Fruit fly (Drosophila melanogaster) whole organism, embryonic: Measurements from ENCODE around the gene CG43402.

ENCODE experiments used
- Atf-2 ChIP-seq: fragments of 200-800 bp; sonication (Bioruptor generic); optimal IDR thresholded peaks from 2 replicates; lab custom pipeline; 2016; ENCODE audit warnings: missing biosample characterization, missing genetic modification characterization
- C15 ChIP-seq: fragments of 200-800 bp; sonication (Bioruptor generic); IDR thresholded peaks from 3 replicates; pipeline ENCODE4 v1.3.6; 2022; ENCODE audit warnings: missing biosample characterization, missing genetic modification characterization
- CG14710 ChIP-seq: fragments of 200-800 bp; sonication (Bioruptor generic); optimal IDR thresholded peaks from 3 replicates; lab custom pipeline; 2019; ENCODE audit warnings: missing biosample characterization, mild to moderate bottlenecking, missing genetic modification characterization, moderate library complexity
- CG14965 ChIP-seq: fragments of 200-800 bp; sonication (Bioruptor generic); optimal IDR thresholded peaks from 2 replicates; lab custom pipeline; 2016; ENCODE audit warnings: missing biosample characterization, missing genetic modification characterization, borderline replicate concordance
- CG1603 ChIP-seq: fragments of 200-800 bp; sonication (Bioruptor generic); optimal IDR thresholded peaks from 2 replicates; lab custom pipeline; 2019; ENCODE audit warnings: missing biosample characterization, mild to moderate bottlenecking, missing genetic modification characterization, moderate library complexity
- CG17385 ChIP-seq: fragments of 200-800 bp; sonication (Bioruptor generic); optimal IDR thresholded peaks from 3 replicates; lab custom pipeline; 2018; ENCODE audit warnings: missing biosample characterization, mild to moderate bottlenecking, missing genetic modification characterization
- CG2875 ChIP-seq: fragments of 200-800 bp; sonication (Bioruptor generic); optimal IDR thresholded peaks from 2 replicates; lab custom pipeline; 2017; ENCODE audit warnings: missing biosample characterization, mild to moderate bottlenecking, missing genetic modification characterization, missing genetic modification reagents
- CG33213 ChIP-seq: fragments of 200-800 bp; sonication (Bioruptor generic); optimal IDR thresholded peaks from 3 replicates; lab custom pipeline; 2016; ENCODE audit warnings: missing biosample characterization, missing genetic modification characterization
- CG4328 ChIP-seq: fragments of 200-800 bp; sonication (Bioruptor generic); optimal IDR thresholded peaks from 3 replicates; lab custom pipeline; 2017; ENCODE audit warnings: missing biosample characterization, missing genetic modification reagents, missing genetic modification characterization
- CG4707 ChIP-seq: fragments of 200-800 bp; sonication (Bioruptor generic); optimal IDR thresholded peaks from 2 replicates; lab custom pipeline; 2018; ENCODE audit warnings: missing biosample characterization, mild to moderate bottlenecking, missing genetic modification characterization, moderate library complexity
- CG4820 ChIP-seq: fragments of 200-800 bp; sonication (Bioruptor generic); optimal IDR thresholded peaks from 3 replicates; lab custom pipeline; 2016; ENCODE audit warnings: missing biosample characterization, missing genetic modification characterization
- CG6683 ChIP-seq: fragments of 200-800 bp; sonication (Bioruptor generic); optimal IDR thresholded peaks from 2 replicates; lab custom pipeline; 2017; ENCODE audit warnings: missing biosample characterization, mild to moderate bottlenecking, missing genetic modification characterization, missing genetic modification reagents
- CG7928 ChIP-seq: fragments of 200-800 bp; sonication (Bioruptor generic); optimal IDR thresholded peaks from 2 replicates; lab custom pipeline; 2017; ENCODE audit warnings: missing biosample characterization, mild to moderate bottlenecking, missing genetic modification characterization
- CG8944 ChIP-seq: fragments of 200-800 bp; sonication (Bioruptor generic); optimal IDR thresholded peaks from 3 replicates; lab custom pipeline; 2016; ENCODE audit warnings: missing biosample characterization, missing genetic modification characterization
- CG9437 ChIP-seq: fragments of 200-800 bp; sonication (Bioruptor generic); optimal IDR thresholded peaks from 2 replicates; lab custom pipeline; 2018; ENCODE audit warnings: missing biosample characterization, mild to moderate bottlenecking, missing genetic modification characterization
- CG9727 ChIP-seq: fragments of 200-800 bp; sonication (Bioruptor generic); optimal IDR thresholded peaks from 3 replicates; lab custom pipeline; 2017; ENCODE audit warnings: missing biosample characterization, mild to moderate bottlenecking, missing genetic modification characterization
- CrebB ChIP-seq: fragments of 200-800 bp; sonication (Bioruptor generic); optimal IDR thresholded peaks from 3 replicates; lab custom pipeline; 2018; ENCODE audit warnings: missing biosample characterization, mild to moderate bottlenecking, missing genetic modification characterization
- Dbx ChIP-seq: fragments of 200-800 bp; sonication (Bioruptor generic); IDR thresholded peaks from 3 replicates; pipeline ENCODE4 v1.3.6; 2022; ENCODE audit warnings: missing biosample characterization, missing genetic modification characterization
- Dp ChIP-seq: fragments of 200-800 bp; sonication (Bioruptor generic); optimal IDR thresholded peaks from 2 replicates; lab custom pipeline; 2018; ENCODE audit warnings: missing biosample characterization, mild to moderate bottlenecking, missing genetic modification characterization, moderate library complexity
- HLHmδ ChIP-seq: fragments of 200-800 bp; sonication (Bioruptor generic); optimal IDR thresholded peaks from 2 replicates; lab custom pipeline; 2018; ENCODE audit warnings: missing biosample characterization, mild to moderate bottlenecking, missing genetic modification characterization, moderate library complexity
- Hr51 ChIP-seq, 2 experiments: fragments of 200-800 bp; sonication (Bioruptor generic); optimal IDR thresholded peaks; 2 replicates in 1 of 2; 3 replicates in 1 of 2; lab custom pipeline; 2016 to 2018; ENCODE audit warnings: missing biosample characterization in 2 of 2, missing genetic modification characterization in 2 of 2, mild to moderate bottlenecking in 1 of 2, moderate library complexity in 1 of 2
- Nf-YA ChIP-seq: fragments of 200-800 bp; sonication (Bioruptor generic); IDR thresholded peaks from 2 replicates; pipeline ENCODE4 v1.3.6; 2022; ENCODE audit warnings: missing biosample characterization, missing genetic modification characterization
- Nf-YB ChIP-seq: fragments of 200-800 bp; sonication (Bioruptor generic); optimal IDR thresholded peaks from 3 replicates; lab custom pipeline; 2019; ENCODE audit warnings: missing biosample characterization, mild to moderate bottlenecking, missing genetic modification characterization, moderate library complexity
- Oli ChIP-seq: fragments of 200-800 bp; sonication (Bioruptor generic); optimal IDR thresholded peaks from 2 replicates; lab custom pipeline; 2018; ENCODE audit warnings: missing biosample characterization, mild to moderate bottlenecking, missing genetic modification characterization, moderate library complexity
- Optix ChIP-seq: fragments of 200-800 bp; sonication (Bioruptor generic); IDR thresholded peaks from 3 replicates; pipeline ENCODE4 v1.3.6; 2022; ENCODE audit warnings: missing biosample characterization, missing genetic modification characterization
- Side ChIP-seq: fragments of 200-800 bp; sonication (Bioruptor generic); optimal IDR thresholded peaks from 2 replicates; lab custom pipeline; 2016; ENCODE audit warnings: missing biosample characterization, missing genetic modification characterization
- Spps ChIP-seq: fragments of 200-800 bp; sonication (Bioruptor generic); optimal IDR thresholded peaks from 2 replicates; lab custom pipeline; 2018; ENCODE audit warnings: missing biosample characterization, mild to moderate bottlenecking, missing genetic modification characterization
- Taf1 ChIP-seq: fragments of 200-800 bp; sonication (Bioruptor generic); IDR thresholded peaks from 2 replicates; pipeline ENCODE4 v1.3.6; 2022; ENCODE audit warnings: missing biosample characterization, missing genetic modification characterization
- Usf ChIP-seq: fragments of 200-800 bp; sonication (Bioruptor generic); optimal IDR thresholded peaks from 2 replicates; lab custom pipeline; 2017; ENCODE audit warnings: missing genotype, missing biosample characterization, missing genetic modification characterization
- YL-1 ChIP-seq: fragments of 200-800 bp; sonication (Bioruptor generic); optimal IDR thresholded peaks from 3 replicates; lab custom pipeline; 2017; ENCODE audit warnings: missing biosample characterization, mild to moderate bottlenecking, missing genetic modification characterization
- ara ChIP-seq: fragments of 200-800 bp; sonication (Bioruptor generic); IDR thresholded peaks from 2 replicates; pipeline ENCODE4 v1.3.6; 2022; ENCODE audit warnings: missing biosample characterization, missing genetic modification characterization
- ash1 ChIP-seq: fragments of 200-800 bp; sonication (Bioruptor generic); optimal IDR thresholded peaks from 2 replicates; lab custom pipeline; 2018; ENCODE audit warnings: missing biosample characterization, mild to moderate bottlenecking, missing genetic modification characterization
- cg ChIP-seq: fragments of 200-800 bp; sonication (Bioruptor generic); optimal IDR thresholded peaks from 3 replicates; lab custom pipeline; 2019; ENCODE audit warnings: missing biosample characterization, mild to moderate bottlenecking, missing genetic modification characterization, moderate library complexity
- crol ChIP-seq: fragments of 200-800 bp; sonication (Bioruptor generic); IDR thresholded peaks from 2 replicates; pipeline ENCODE4 v1.3.6; 2022; ENCODE audit warnings: missing biosample characterization, missing genetic modification characterization
- dmrt11E ChIP-seq: fragments of 200-800 bp; sonication (Bioruptor generic); optimal IDR thresholded peaks from 3 replicates; lab custom pipeline; 2018; ENCODE audit warnings: missing biosample characterization, mild to moderate bottlenecking, missing genetic modification characterization, moderate library complexity
- ewg ChIP-seq: fragments of 200-800 bp; sonication (Bioruptor generic); optimal IDR thresholded peaks from 3 replicates; lab custom pipeline; 2017; ENCODE audit warnings: mild to moderate bottlenecking, missing biosample characterization, missing genetic modification reagents, missing genetic modification characterization
- grau ChIP-seq: fragments of 200-800 bp; optimal IDR thresholded peaks from 3 replicates; lab custom pipeline; 2019; ENCODE audit warnings: missing biosample characterization, mild to moderate bottlenecking, missing genetic modification characterization, moderate library complexity
- gt ChIP-seq: fragments of 200-800 bp; sonication (Bioruptor generic); IDR thresholded peaks from 2 replicates; pipeline ENCODE4 v1.3.6; 2022; ENCODE audit warnings: missing biosample characterization, missing genetic modification characterization
- inv ChIP-seq: fragments of 200-800 bp; sonication (Bioruptor generic); IDR thresholded peaks from 2 replicates; pipeline ENCODE4 v1.3.6; 2022; ENCODE audit warnings: missing biosample characterization, missing genetic modification characterization; ENCODE audit not compliant: partially characterized antibody
- kni ChIP-seq: fragments of 200-800 bp; sonication (Bioruptor generic); optimal IDR thresholded peaks from 3 replicates; lab custom pipeline; 2017; ENCODE audit warnings: mild to moderate bottlenecking, missing biosample characterization, missing genetic modification reagents, missing genetic modification characterization
- mirr ChIP-seq: fragments of 200-800 bp; sonication (Bioruptor generic); optimal IDR thresholded peaks from 3 replicates; lab custom pipeline; 2018; ENCODE audit warnings: missing biosample characterization, mild to moderate bottlenecking, missing genetic modification characterization
- oc ChIP-seq: fragments of 200-800 bp; sonication (Bioruptor generic); optimal IDR thresholded peaks from 2 replicates; lab custom pipeline; 2018; ENCODE audit warnings: missing biosample characterization, mild to moderate bottlenecking, missing genetic modification characterization, moderate library complexity
- pan ChIP-seq, 4 experiments: fragments of >200 bp in 3 of 4; fragments of 200-800 bp in 1 of 4; sonication (Bioruptor generic) in 1 of 4; optimal IDR thresholded peaks in 3 of 4; IDR thresholded peaks in 1 of 4; 2 replicates each; pipeline versions ENCODE4 v1.3.6 to Lab custom; 2017 to 2022; ENCODE audit warnings: missing biosample characterization in 2 of 4, missing genetic modification characterization in 2 of 4, mixed read lengths in 1 of 4
- phol ChIP-seq: fragments of 200-800 bp; sonication (Bioruptor generic); optimal IDR thresholded peaks from 3 replicates; lab custom pipeline; 2018; ENCODE audit warnings: missing biosample characterization, mild to moderate bottlenecking, missing genetic modification characterization, moderate library complexity
- sd ChIP-seq: fragments of 200-800 bp; sonication (Bioruptor generic); optimal IDR thresholded peaks from 3 replicates; lab custom pipeline; 2018; ENCODE audit warnings: missing biosample characterization, mild to moderate bottlenecking, missing genetic modification characterization, moderate library complexity
- sens ChIP-seq: fragments of 200-800 bp; sonication (Bioruptor generic); peaks from one replicate; lab custom pipeline; 2016; ENCODE audit warnings: missing biosample characterization, missing genetic modification characterization
- sim ChIP-seq: fragments of 200-800 bp; sonication (Bioruptor generic); IDR thresholded peaks from 2 replicates; pipeline ENCODE4 v1.3.6; 2022; ENCODE audit warnings: missing biosample characterization, missing genetic modification characterization
- so ChIP-seq: fragments of 200-800 bp; sonication (Bioruptor generic); IDR thresholded peaks from 3 replicates; pipeline ENCODE4 v1.3.6; 2022; ENCODE audit warnings: missing biosample characterization, missing genetic modification characterization
- tup ChIP-seq: fragments of 200-800 bp; sonication (Bioruptor generic); optimal IDR thresholded peaks from 2 replicates; lab custom pipeline; 2016; ENCODE audit warnings: missing biosample characterization, mild to moderate bottlenecking, missing genetic modification characterization, moderate library complexity
- twi ChIP-seq: fragments of 200-800 bp; optimal IDR thresholded peaks from 2 replicates; lab custom pipeline; 2019; ENCODE audit warnings: missing biosample characterization, mild to moderate bottlenecking, missing genetic modification characterization, moderate library complexity

The CG43402 gene

dm6 chr2L:1424812-1425211 is 17.6 kb upstream of the CG43402 start (continued):
- TF ChIP-seq cg (GFP tag; lab: Kevin White, UChicago) (no peak), tup (GFP tag; lab: Kevin White, UChicago) (peak; percentile 27), CG33213 (GFP tag; lab: Kevin White, UChicago) (no peak), Atf-2 (peak; percentile 20), CG9437 (no peak), CG2875 (peak; percentile 15), inv (GFP tag; lab: Robert Waterston, UW) (no peak), CG4328 (GFP tag; lab: Kevin White, UChicago) (no peak), YL-1 (GFP tag; lab: Kevin White, UChicago) (no peak), CG14710 (tag; lab: Kevin White, UChicago) (no peak), dmrt11E (peak; percentile 53), grau (tag; lab: Kevin White, UChicago) (peak; percentile 78), sd (tag; lab: Kevin White, UChicago) (no peak), mirr (no peak), ewg (GFP tag; lab: Kevin White, UChicago) (peak; percentile 41), Dbx (GFP tag; lab: Robert Waterston, UW) (no peak), Usf (GFP tag; lab: Kevin White, UChicago) (no peak), Spps (tag; lab: Kevin White, UChicago) (no peak), ash1 (GFP tag; lab: Kevin White, UChicago) (no peak), ara (peak; percentile 48; the same call in 1 of the 2 replicates), CG7928 (GFP tag; lab: Kevin White, UChicago) (no peak), so (GFP tag; lab: Robert Waterston, UW) (0 out of 3 replicates have a peak, but pooled peaks have one; percentile 19), Optix (GFP tag; lab: Robert Waterston, UW) (0 out of 3 replicates have a peak, but pooled peaks have one; percentile 50), kni (GFP tag; lab: Kevin White, UChicago) (no peak), CG14965 (no peak), pan (optimal IDR thresholded peaks at IDR 0.05; lab: Kevin White, UChicago) (no peak), pan (GFP tag; optimal IDR thresholded peaks at IDR 0.05 in 1 of 2, IDR thresholded peaks at IDR 0.05 in 1 of 2) (peak in 1 of 2 experiments; percentile 56), sens (peak; percentile 75), CG1603 (tag; lab: Kevin White, UChicago) (peak; percentile 83), CG8944 (GFP tag; lab: Kevin White, UChicago) (peak; percentile 44), Dp (no peak), HLHmδ (no peak), Taf1 (GFP tag; lab: Robert Waterston, UW) (no peak), gt (GFP tag; lab: Robert Waterston, UW) (no peak), Side (GFP tag; lab: Kevin White, UChicago) (no peak), CrebB (tag; lab: Kevin White, UChicago) (no peak), CG6683 (GFP tag; lab: Kevin White, UChicago) (no peak), Hr51 (GFP tag; optimal IDR thresholded peaks at IDR 0.05; lab: Kevin White, UChicago) (peak in 1 of 2 experiments; percentile 0), C15 (GFP tag; lab: Robert Waterston, UW) (no peak), CG4707 (GFP tag; lab: Kevin White, UChicago) (peak; percentile 45), phol (tag; lab: Kevin White, UChicago) (peak; percentile 17), crol (GFP tag; lab: Robert Waterston, UW) (peak; percentile 72), sim (GFP tag; lab: Robert Waterston, UW) (no peak), CG17385 (GFP tag; lab: Kevin White, UChicago) (peak; percentile 56), CG9727 (GFP tag; lab: Kevin White, UChicago) (peak; percentile 2), Oli (peak; percentile 43), CG4820 (GFP tag; lab: Kevin White, UChicago) (peak; percentile 6), twi (tag; lab: Kevin White, UChicago) (peak; percentile 22), oc (no peak), Nf-YA (GFP tag; lab: Robert Waterston, UW) (no peak), Nf-YB (GFP tag; lab: Kevin White, UChicago) (no peak)
